Fruit fly (Drosophila melanogaster) whole organism, prepupa: Measurements from ENCODE around the gene CG32161.

Experiments used
- Blimp-1 ChIP-seq: fragments of 200-800 bp; sonication (Bioruptor generic); optimal IDR thresholded peaks from 3 replicates; lab custom pipeline; 2017; ENCODE audit warnings: missing biosample characterization, missing genetic modification characterization, mild to moderate bottlenecking, moderate library complexity, missing genetic modification reagents
- CG10631 ChIP-seq: fragments of 200-800 bp; sonication (Bioruptor generic); optimal IDR thresholded peaks from 2 replicates; lab custom pipeline; 2016; ENCODE audit warnings: missing biosample characterization, missing genetic modification characterization
- CG10669 ChIP-seq: fragments of 200-800 bp; sonication (Bioruptor generic); optimal IDR thresholded peaks from 3 replicates; lab custom pipeline; 2018; ENCODE audit warnings: missing biosample characterization, mild to moderate bottlenecking, missing genetic modification characterization, moderate library complexity
- CG11902 ChIP-seq: fragments of 200-800 bp; sonication (Bioruptor generic); optimal IDR thresholded peaks from 3 replicates; lab custom pipeline; 2016; ENCODE audit warnings: missing biosample characterization, missing genetic modification characterization
- CG1621 ChIP-seq: fragments of 200-800 bp; sonication (Bioruptor generic); optimal IDR thresholded peaks from 3 replicates; lab custom pipeline; 2018; ENCODE audit warnings: missing biosample characterization, mild to moderate bottlenecking, missing genetic modification characterization
- CG16779 ChIP-seq: fragments of 200-800 bp; sonication (Bioruptor generic); optimal IDR thresholded peaks from 3 replicates; lab custom pipeline; 2017; ENCODE audit warnings: missing biosample characterization, mild to moderate bottlenecking, missing genetic modification characterization
- CG3032 ChIP-seq: fragments of 200-800 bp; optimal IDR thresholded peaks from 2 replicates; lab custom pipeline; 2019; ENCODE audit warnings: missing biosample characterization, mild to moderate bottlenecking, missing genetic modification characterization, moderate library complexity
- CG31627 ChIP-seq: fragments of 200-800 bp; sonication (Bioruptor generic); optimal IDR thresholded peaks from 3 replicates; lab custom pipeline; 2016; ENCODE audit warnings: missing biosample characterization, missing genetic modification characterization
- CG32006 ChIP-seq: fragments of 200-800 bp; sonication (Bioruptor generic); optimal IDR thresholded peaks from 3 replicates; lab custom pipeline; 2017; ENCODE audit warnings: missing biosample characterization, mild to moderate bottlenecking, missing genetic modification characterization
- CG34406 ChIP-seq: fragments of 200-800 bp; sonication (Bioruptor generic); optimal IDR thresholded peaks from 3 replicates; lab custom pipeline; 2016; ENCODE audit warnings: missing biosample characterization, missing genetic modification characterization
- CG3919 ChIP-seq: fragments of 200-800 bp; sonication (Bioruptor generic); optimal IDR thresholded peaks from 3 replicates; lab custom pipeline; 2016; ENCODE audit warnings: missing biosample characterization, missing genetic modification characterization
- CG4318 ChIP-seq: fragments of 200-800 bp; sonication (Bioruptor generic); optimal IDR thresholded peaks from 3 replicates; lab custom pipeline; 2017; ENCODE audit warnings: missing biosample characterization, mild to moderate bottlenecking, missing genetic modification characterization
- CG6163 ChIP-seq: fragments of 200-800 bp; sonication (Bioruptor generic); IDR thresholded peaks from 3 replicates; pipeline ENCODE4 v1.3.6; 2022; ENCODE audit warnings: missing biosample characterization, missing genetic modification characterization
- CG6276 ChIP-seq: fragments of 200-800 bp; sonication (Bioruptor generic); optimal IDR thresholded peaks from 2 replicates; lab custom pipeline; 2017; ENCODE audit warnings: missing biosample characterization, mild to moderate bottlenecking, missing genetic modification characterization
- CG6808 ChIP-seq: fragments of 200-800 bp; sonication (Bioruptor generic); optimal IDR thresholded peaks from 3 replicates; lab custom pipeline; 2017; ENCODE audit warnings: missing biosample characterization, missing genetic modification characterization, mild to moderate bottlenecking, moderate library complexity, missing genetic modification reagents
- CG6854 ChIP-seq: fragments of 200-800 bp; sonication (Bioruptor generic); optimal IDR thresholded peaks from 2 replicates; lab custom pipeline; 2017; ENCODE audit warnings: missing biosample characterization, mild to moderate bottlenecking, missing genetic modification characterization
- CG7368 ChIP-seq: fragments of 200-800 bp; sonication (Bioruptor generic); optimal IDR thresholded peaks from 3 replicates; lab custom pipeline; 2016; ENCODE audit warnings: missing biosample characterization, missing genetic modification characterization
- CG8119 ChIP-seq: fragments of 200-800 bp; sonication (Bioruptor generic); IDR thresholded peaks from 3 replicates; pipeline ENCODE4 v1.3.6; 2022; ENCODE audit warnings: missing biosample characterization, missing genetic modification characterization
- CG8319 ChIP-seq: fragments of 200-800 bp; sonication (Bioruptor generic); optimal IDR thresholded peaks from 3 replicates; lab custom pipeline; 2016; ENCODE audit warnings: missing biosample characterization, missing genetic modification characterization
- CG8632 ChIP-seq: fragments of 200-800 bp; sonication (Bioruptor generic); optimal IDR thresholded peaks from 3 replicates; lab custom pipeline; 2016; ENCODE audit warnings: missing biosample characterization, missing genetic modification characterization
- CG9139 ChIP-seq: fragments of 200-800 bp; sonication (Bioruptor generic); optimal IDR thresholded peaks from 3 replicates; lab custom pipeline; 2017; ENCODE audit warnings: missing biosample characterization, mild to moderate bottlenecking, missing genetic modification characterization
- Eip78C ChIP-seq: fragments of 200-800 bp; sonication (Bioruptor generic); peaks from one replicate; lab custom pipeline; 2016; ENCODE audit warnings: missing biosample characterization, missing genetic modification characterization
- Eip93F ChIP-seq: fragments of 200-800 bp; sonication (Bioruptor generic); optimal IDR thresholded peaks from 2 replicates; lab custom pipeline; 2016; ENCODE audit warnings: missing biosample characterization, mild to moderate bottlenecking, missing genetic modification characterization
- Ets96B ChIP-seq: fragments of 200-800 bp; optimal IDR thresholded peaks from 2 replicates; lab custom pipeline; 2019; ENCODE audit warnings: missing biosample characterization, mild to moderate bottlenecking, missing genetic modification characterization, moderate library complexity
- Gug ChIP-seq: fragments of 200-800 bp; sonication (Bioruptor generic); IDR thresholded peaks from 2 replicates; pipeline ENCODE4 v1.3.6; 2022; ENCODE audit warnings: missing biosample characterization, missing genetic modification characterization
- Hr38 ChIP-seq: sonication (Bioruptor generic); optimal IDR thresholded peaks from 2 replicates; lab custom pipeline; 2016; ENCODE audit warnings: missing biosample characterization, missing genetic modification characterization
- Hr4 ChIP-seq: fragments of 200-800 bp; sonication (Bioruptor generic); optimal IDR thresholded peaks from 3 replicates; lab custom pipeline; 2016; ENCODE audit warnings: missing biosample characterization, missing genetic modification characterization
- Lpt ChIP-seq: fragments of 200-800 bp; sonication (Bioruptor generic); optimal IDR thresholded peaks from 3 replicates; lab custom pipeline; 2016; ENCODE audit warnings: missing biosample characterization, missing genetic modification characterization
- Smox ChIP-seq: fragments of 200-800 bp; sonication (Bioruptor generic); optimal IDR thresholded peaks from 3 replicates; lab custom pipeline; 2016; ENCODE audit warnings: missing biosample characterization, missing genetic modification characterization
- Sox102F ChIP-seq: fragments of 200-800 bp; sonication (Bioruptor generic); optimal IDR thresholded peaks from 2 replicates; lab custom pipeline; 2016; ENCODE audit warnings: missing biosample characterization, mild to moderate bottlenecking, missing genetic modification characterization
- Sox14 ChIP-seq: fragments of 200-800 bp; sonication (Bioruptor generic); optimal IDR thresholded peaks from 3 replicates; lab custom pipeline; 2016; ENCODE audit warnings: missing biosample characterization, missing genetic modification characterization
- Sox15 ChIP-seq: fragments of 200-800 bp; sonication (Bioruptor generic); optimal IDR thresholded peaks from 3 replicates; lab custom pipeline; 2016; ENCODE audit warnings: missing biosample characterization, missing genetic modification characterization
- achi ChIP-seq: fragments of 200-800 bp; sonication (Bioruptor generic); optimal IDR thresholded peaks from 3 replicates; lab custom pipeline; 2016; ENCODE audit warnings: missing biosample characterization, missing genetic modification characterization
- cyc ChIP-seq: fragments of 200-800 bp; sonication (Bioruptor generic); optimal IDR thresholded peaks from 3 replicates; lab custom pipeline; 2016; ENCODE audit warnings: missing biosample characterization, missing genetic modification characterization
- eg ChIP-seq: fragments of 200-800 bp; sonication (Bioruptor generic); IDR thresholded peaks from 3 replicates; pipeline ENCODE4 v1.3.6; 2022; ENCODE audit warnings: missing biosample characterization, missing genetic modification characterization
- esn ChIP-seq: fragments of 200-800 bp; sonication (Bioruptor generic); optimal IDR thresholded peaks from 2 replicates; lab custom pipeline; 2016; ENCODE audit warnings: missing biosample characterization, mild to moderate bottlenecking, missing genetic modification characterization, moderate library complexity
- fd85E ChIP-seq: fragments of 200-800 bp; sonication (Bioruptor generic); optimal IDR thresholded peaks from 3 replicates; lab custom pipeline; 2016; ENCODE audit warnings: missing biosample characterization, missing genetic modification characterization
- salr ChIP-seq, 2 experiments: fragments of 200-800 bp; sonication (Bioruptor generic); optimal IDR thresholded peaks; 3 replicates each; lab custom pipeline; 2016 to 2018; ENCODE audit warnings: missing biosample characterization in 2 of 2, missing genetic modification characterization in 2 of 2, mild to moderate bottlenecking in 1 of 2
- spab ChIP-seq: fragments of 200-800 bp; sonication (Bioruptor generic); optimal IDR thresholded peaks from 2 replicates; lab custom pipeline; 2017; ENCODE audit warnings: missing biosample characterization, mild to moderate bottlenecking, missing genetic modification characterization, missing genetic modification reagents
- ss ChIP-seq, 2 experiments: fragments of 200-800 bp; sonication (Bioruptor generic); optimal IDR thresholded peaks; 2 replicates in 1 of 2; 3 replicates in 1 of 2; lab custom pipeline; 2017 to 2018; ENCODE audit warnings: mild to moderate bottlenecking in 2 of 2, missing biosample characterization in 2 of 2, missing genetic modification characterization in 2 of 2, moderate library complexity in 1 of 2
- svp ChIP-seq: fragments of 200-800 bp; sonication (Bioruptor generic); peaks from one replicate; lab custom pipeline; 2016; ENCODE audit warnings: missing biosample characterization, missing genetic modification characterization
- topi ChIP-seq: fragments of 200-800 bp; sonication (Bioruptor generic); optimal IDR thresholded peaks from 3 replicates; lab custom pipeline; 2016; ENCODE audit warnings: missing biosample characterization, missing genetic modification characterization
- vri ChIP-seq: fragments of 200-800 bp; sonication (Bioruptor generic); optimal IDR thresholded peaks from 3 replicates; lab custom pipeline; 2016; ENCODE audit warnings: missing biosample characterization, mild to moderate bottlenecking, missing genetic modification characterization

The CG32161 gene

DNA sequence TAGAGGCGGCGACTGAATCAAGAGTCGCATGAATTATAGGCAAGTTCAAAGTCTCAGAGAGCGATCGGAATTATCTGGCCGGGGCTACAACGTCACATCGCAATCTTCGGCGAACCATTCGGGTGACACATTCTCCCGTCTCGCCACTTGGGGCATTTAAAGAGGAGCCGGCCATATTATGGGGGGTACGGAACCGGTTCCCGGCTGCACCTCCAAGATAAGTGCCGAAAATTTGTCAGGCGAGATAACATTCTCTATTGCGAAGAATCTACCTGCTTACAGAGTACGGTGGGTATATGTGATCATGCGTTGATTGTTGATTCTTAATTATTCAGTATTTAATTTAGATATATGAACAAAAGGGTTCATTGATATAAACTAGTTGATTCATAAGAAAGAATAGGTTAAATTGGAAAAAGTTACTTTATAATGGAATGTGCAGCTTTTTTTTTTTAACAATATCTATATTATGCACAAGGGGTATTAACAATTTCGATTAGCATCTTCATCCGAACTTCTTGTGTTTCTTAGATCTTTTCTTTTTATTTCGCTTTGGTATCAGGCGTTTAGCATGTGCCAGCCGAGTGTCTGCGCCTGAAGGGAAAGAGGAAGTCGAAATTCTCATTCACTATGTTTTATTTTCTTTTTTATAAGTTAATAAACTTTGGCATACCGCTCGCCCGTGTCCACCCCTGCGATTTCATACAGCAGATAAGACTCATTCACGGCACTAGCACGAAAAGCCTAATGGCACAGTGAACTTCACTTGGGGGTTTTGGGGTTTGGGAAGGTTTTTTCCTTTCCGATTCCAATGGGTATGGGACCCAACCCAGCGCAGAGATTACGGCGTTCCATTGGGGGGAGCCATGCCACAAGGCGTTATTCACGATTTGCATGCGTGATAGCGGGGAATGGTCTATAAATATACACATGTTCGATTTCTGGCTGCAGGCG, 44.3 kb upstream of the CG32161 start (continued):
- TF ChIP-seq CG1621 (tag; lab: Kevin White, UChicago) (no peak), ss (GFP tag; optimal IDR thresholded peaks at IDR 0.05; lab: Kevin White, UChicago) (peak; percentile 36 to 70), Eip78C (GFP tag; lab: Kevin White, UChicago) (peak; percentile 14), Ets96B (no peak), eg (no peak), fd85E (GFP tag; lab: Kevin White, UChicago) (no peak), CG6276 (GFP tag; lab: Kevin White, UChicago) (peak; percentile 36), Sox102F (GFP tag; lab: Kevin White, UChicago) (peak; percentile 48), Sox15 (no peak), cyc (GFP tag; lab: Kevin White, UChicago) (no peak), CG8319 (GFP tag; lab: Kevin White, UChicago) (no peak), salr (GFP tag; optimal IDR thresholded peaks at IDR 0.05; lab: Kevin White, UChicago) (peak in 1 of 2 experiments; percentile 18), CG10631 (no peak), CG16779 (tag; lab: Kevin White, UChicago) (no peak), svp (GFP tag; lab: Kevin White, UChicago) (peak; percentile 91), achi (GFP tag; lab: Kevin White, UChicago) (peak; percentile 17)

- peak; percentile 50 for TF ChIP-seq CG6808
- no peak for TF ChIP-seq CG32006 (GFP tag; lab: Kevin White, UChicago)
- no peak for TF ChIP-seq topi (GFP tag; lab: Kevin White, UChicago)
- TF ChIP-seq CG9139 (GFP tag; lab: Kevin White, UChicago): peak; percentile 39
- TF ChIP-seq ss (GFP tag; optimal IDR thresholded peaks at IDR 0.05; lab: Kevin White, UChicago): peak; percentile 43 to 58
- TF ChIP-seq CG8319 (GFP tag; lab: Kevin White, UChicago): no peak
Measured at dm6 chr3L:16803273-16803672, 42.8 kb upstream of the CG32161 start.

DNA sequence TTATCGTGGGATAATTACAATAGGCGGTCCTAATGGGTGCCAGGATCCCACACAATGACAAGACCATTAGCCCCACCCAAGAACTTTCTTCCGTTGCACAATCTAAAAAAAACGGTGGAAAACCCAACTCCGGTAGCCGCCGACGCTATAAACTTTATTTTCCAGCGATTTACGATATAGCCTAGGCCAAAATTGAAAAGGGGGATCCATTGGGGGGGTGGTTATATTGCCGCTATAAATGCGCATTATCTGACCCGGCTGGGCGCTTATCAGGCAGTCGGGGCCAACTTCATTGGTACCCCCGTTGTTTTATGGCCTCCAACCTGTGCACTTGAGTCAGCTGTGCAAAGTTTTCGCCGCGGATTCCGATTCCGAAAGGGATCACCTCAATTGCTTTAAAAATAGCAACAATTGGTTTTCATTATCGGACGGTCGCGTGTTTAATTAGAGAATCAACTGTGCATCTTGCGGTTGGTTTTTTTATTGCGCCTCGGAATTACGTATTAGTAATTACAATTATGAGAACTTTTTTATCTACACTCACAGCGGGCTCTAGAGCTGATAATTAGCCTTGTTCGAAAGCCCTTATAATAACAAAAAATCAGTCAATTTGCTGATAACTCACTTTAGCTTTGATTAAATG, 42.2 kb upstream of the CG32161 start:
- peak; percentile 70 for TF ChIP-seq svp (GFP tag; lab: Kevin White, UChicago)
- no peak for TF ChIP-seq CG6854 (GFP tag; lab: Kevin White, UChicago)
- TF ChIP-seq Sox14: no peak
- TF ChIP-seq achi (GFP tag; lab: Kevin White, UChicago): no peak
- TF ChIP-seq CG11902 (GFP tag; lab: Kevin White, UChicago): no peak
- TF ChIP-seq CG8119 (GFP tag; lab: Robert Waterston, UW): no peak
- peak; percentile 93 for TF ChIP-seq vri (GFP tag; lab: Kevin White, UChicago)
- TF ChIP-seq spab (GFP tag; lab: Kevin White, UChicago): no peak
- TF ChIP-seq CG7368 (GFP tag; lab: Kevin White, UChicago): no peak
- peak; percentile 37 for TF ChIP-seq CG16779 (tag; lab: Kevin White, UChicago)
- TF ChIP-seq Smox (GFP tag; lab: Kevin White, UChicago): peak; percentile 8
- TF ChIP-seq CG10631: no peak
- no peak for TF ChIP-seq CG6808
- no peak for TF ChIP-seq Hr4
- TF ChIP-seq CG3032 (tag; lab: Kevin White, UChicago): no peak
- peak; percentile 47 for TF ChIP-seq Eip78C (GFP tag; lab: Kevin White, UChicago)
- TF ChIP-seq CG6163 (GFP tag; lab: Robert Waterston, UW): peak; percentile 34; the same call in 1 of the 3 replicates
- TF ChIP-seq eg: peak; percentile 33; the same call in 1 of the 3 replicates
- TF ChIP-seq CG34406 (GFP tag; lab: Kevin White, UChicago): no peak
- peak; percentile 24 for TF ChIP-seq Sox102F (GFP tag; lab: Kevin White, UChicago)
- no peak for TF ChIP-seq Lpt (GFP tag; lab: Kevin White, UChicago)
- TF ChIP-seq CG31627 (GFP tag; lab: Kevin White, UChicago): no peak
- no peak for TF ChIP-seq CG32006 (GFP tag; lab: Kevin White, UChicago)
- no peak for TF ChIP-seq CG9139 (GFP tag; lab: Kevin White, UChicago)
- TF ChIP-seq Eip93F (GFP tag; lab: Kevin White, UChicago): peak; percentile 13
- no peak for TF ChIP-seq CG4318
- peak; percentile 15 for TF ChIP-seq Blimp-1 (GFP tag; lab: Kevin White, UChicago)
- TF ChIP-seq cyc (GFP tag; lab: Kevin White, UChicago): no peak
- peak; percentile 13 for TF ChIP-seq topi (GFP tag; lab: Kevin White, UChicago)
- TF ChIP-seq Hr38 (GFP tag; lab: Kevin White, UChicago): no peak
- no peak for TF ChIP-seq esn
- TF ChIP-seq Gug (GFP tag; lab: Robert Waterston, UW): 0 out of 2 replicates have a peak, but pooled peaks have one; percentile 10
- no peak for TF ChIP-seq CG10669 (GFP tag; lab: Kevin White, UChicago)
- TF ChIP-seq CG3919 (GFP tag; lab: Kevin White, UChicago): no peak
- TF ChIP-seq CG8632 (GFP tag; lab: Kevin White, UChicago): no peak
